Worm (Caenorhabditis elegans): ENCODE measurements around the gene flp-1.

The flp-1 gene

ce11 chrIV:9135377-9135776 is 9.1 kb upstream of the flp-1 start, which contains the start of gene delm-1:
delm-1 (minus strand) TSS chrIV:9135477.
- no peak for TF ChIP-seq lim-6 (tag; optimal IDR thresholded peaks at IDR 0.05)
- no peak for TF ChIP-seq unc-42 (tag; optimal IDR thresholded peaks at IDR 0.05)
- no peak for TF ChIP-seq ztf-16 (tag; optimal IDR thresholded peaks at IDR 0.05)
- TF ChIP-seq elt-2 (tag; optimal IDR thresholded peaks at IDR 0.05), result no peak
- no peak for TF ChIP-seq K02D7.2 (tag; optimal IDR thresholded peaks at IDR 0.05)
- TF ChIP-seq ceh-14 (tag; optimal IDR thresholded peaks at IDR 0.05), result no peak
- TF ChIP-seq npax-4 (tag; optimal IDR thresholded peaks at IDR 0.05), result no peak
- TF ChIP-seq ceh-30 (tag; optimal IDR thresholded peaks at IDR 0.05), result no peak
- no peak for TF ChIP-seq unc-86 (tag; optimal IDR thresholded peaks at IDR 0.05)
- no peak for TF ChIP-seq rnt-1 (tag; optimal IDR thresholded peaks at IDR 0.05)
- no peak for TF ChIP-seq pag-3 (tag; optimal IDR thresholded peaks at IDR 0.05; ENCODE audit: borderline replicate concordance)

ce11 chrIV:9140172-9140805 is 4.2 kb upstream of the flp-1 start:
- no peak for TF ChIP-seq ceh-19 (GFP tag; optimal IDR thresholded peaks at IDR 0.05)
- TF ChIP-seq K09A11.1 (tag; optimal IDR thresholded peaks at IDR 0.05; ENCODE audit: insufficient read depth), result no peak
- no peak for TF ChIP-seq T23F11.4 (GFP tag; optimal IDR thresholded peaks at IDR 0.05)
- no peak for TF ChIP-seq pat-9 (tag; optimal IDR thresholded peaks at IDR 0.05)
- no peak for TF ChIP-seq elt-2 (tag; optimal IDR thresholded peaks at IDR 0.05)
- TF ChIP-seq ceh-2 (tag; optimal IDR thresholded peaks at IDR 0.05), result no peak
- no peak for TF ChIP-seq F13H6.1 (tag; optimal IDR thresholded peaks at IDR 0.05)
- TF ChIP-seq ceh-24 (tag; optimal IDR thresholded peaks at IDR 0.05), result no peak
- no peak for TF ChIP-seq pag-3 (tag; optimal IDR thresholded peaks at IDR 0.05; ENCODE audit: borderline replicate concordance)
- TF ChIP-seq ceh-6 (GFP tag; optimal IDR thresholded peaks at IDR 0.05), result no peak
- no peak for TF ChIP-seq unc-3 (GFP tag; conservative IDR thresholded peaks at IDR 0.05)
- no peak for TF ChIP-seq unc-3 (tag; optimal IDR thresholded peaks at IDR 0.05)
- no peak for TF ChIP-seq C08G9.2 (tag; optimal IDR thresholded peaks at IDR 0.05)
- TF ChIP-seq fax-1 (tag; optimal IDR thresholded peaks at IDR 0.05), result no peak
- TF ChIP-seq sox-4 (tag; optimal IDR thresholded peaks at IDR 0.05), result no peak
- no peak for TF ChIP-seq zip-5 (tag; optimal IDR thresholded peaks at IDR 0.05)
- no peak for TF ChIP-seq fkh-10 (GFP tag; optimal IDR thresholded peaks at IDR 0.05)
- TF ChIP-seq fkh-6 (tag; optimal IDR thresholded peaks at IDR 0.05), result no peak
- TF ChIP-seq ahr-1 (tag; optimal IDR thresholded peaks at IDR 0.05), result no peak
- TF ChIP-seq mec-3 (tag; optimal IDR thresholded peaks at IDR 0.05; ENCODE audit: borderline replicate concordance), result no peak

ce11 chrIV:9146111-9146510 is 1.6 kb downstream of the flp-1 start, which contains the start of gene daf-10:
daf-10 (minus strand) TSS chrIV:9146211.
- TF ChIP-seq F13H6.1 (tag; optimal IDR thresholded peaks at IDR 0.05) (no peak), ahr-1 (tag; optimal IDR thresholded peaks at IDR 0.05) (no peak), nhr-232 (tag; optimal IDR thresholded peaks at IDR 0.05) (no peak), pag-3 (tag; optimal IDR thresholded peaks at IDR 0.05; ENCODE audit: borderline replicate concordance) (no peak), ceh-31 (tag; optimal IDR thresholded peaks at IDR 0.05) (no peak), hlh-13 (GFP tag; optimal IDR thresholded peaks at IDR 0.05) (no peak), eyg-1 (tag; optimal IDR thresholded peaks at IDR 0.05) (no peak), sdc-2 (tag; optimal IDR thresholded peaks at IDR 0.05) (no peak), ceh-9 (tag; optimal IDR thresholded peaks at IDR 0.05) (no peak), elt-2 (tag; optimal IDR thresholded peaks at IDR 0.05) (no peak), ceh-18 (tag; optimal IDR thresholded peaks at IDR 0.05) (no peak), elt-4 (tag; optimal IDR thresholded peaks at IDR 0.05) (no peak), ceh-6 (GFP tag; optimal IDR thresholded peaks at IDR 0.05) (no peak), unc-3 (GFP tag; conservative IDR thresholded peaks at IDR 0.05) (no peak), unc-3 (tag; optimal IDR thresholded peaks at IDR 0.05) (no peak), ama-1 (optimal IDR thresholded peaks at IDR 0.05) (no peak), gmeb-2 (tag; optimal IDR thresholded peaks at IDR 0.05) (no peak)

Data from whole organism, late embryonic.